Fruit fly (Drosophila melanogaster): ENCODE data around the gene CG31810.
A peak's percentile ranks its signal among the peaks of the same experiment; 100 is the strongest.

CG31810 gene

dm6 chr2L:16819714-16820113 is 32.5 kb downstream of the CG31810 start (continued):
- TF ChIP-seq amos (GFP tag; IDR thresholded peaks at IDR 0.05; ENCODE audit: partially characterized antibody) (no peak), Max (GFP tag; optimal IDR thresholded peaks at IDR 0.05) (no peak), Ptx1 (GFP tag; IDR thresholded peaks at IDR 0.05) (no peak), unpg (GFP tag; optimal IDR thresholded peaks at IDR 0.05) (peak; percentile 50), knrl (GFP tag; IDR thresholded peaks at IDR 0.05; ENCODE audit: partially characterized antibody) (no peak), Atf3 (GFP tag; optimal IDR thresholded peaks at IDR 0.05) (no peak), lab (GFP tag; optimal IDR thresholded peaks at IDR 0.05) (peak; percentile 44), CG6791 (GFP tag; IDR thresholded peaks at IDR 0.05; ENCODE audit: partially characterized antibody) (no peak), Lim3 (GFP tag; IDR thresholded peaks at IDR 0.05) (no peak), Gug (GFP tag; IDR thresholded peaks at IDR 0.05) (no peak), prd (optimal IDR thresholded peaks at IDR 0.05) (no peak), prd (GFP tag; IDR thresholded peaks at IDR 0.05) (no peak), CG11085 (GFP tag; IDR thresholded peaks at IDR 0.05) (no peak), CG10274 (GFP tag; optimal IDR thresholded peaks at IDR 0.05) (no peak), hkb (optimal IDR thresholded peaks at IDR 0.05) (no peak), hkb (GFP tag; IDR thresholded peaks at IDR 0.05) (no peak), Ets65A (GFP tag) (no peak), dati (GFP tag; IDR thresholded peaks at IDR 0.05) (no peak), pfk (GFP tag; optimal IDR thresholded peaks at IDR 0.05) (peak; percentile 16), grn (GFP tag; optimal IDR thresholded peaks at IDR 0.05) (peak; percentile 32), CG32772 (GFP tag; IDR thresholded peaks at IDR 0.05) (no peak), ftz-f1 (GFP tag; optimal IDR thresholded peaks at IDR 0.05) (no peak), CG17568 (GFP tag; optimal IDR thresholded peaks at IDR 0.05) (peak; percentile 70), CG14441 (GFP tag; IDR thresholded peaks at IDR 0.05) (no peak), CG34224 (GFP tag; IDR thresholded peaks at IDR 0.05; ENCODE audit: partially characterized antibody) (no peak), CG6254 (GFP tag; optimal IDR thresholded peaks at IDR 0.05) (no peak), CG7839 (tag; optimal IDR thresholded peaks at IDR 0.05) (no peak), sima (GFP tag; optimal IDR thresholded peaks at IDR 0.05) (no peak), tx (GFP tag; optimal IDR thresholded peaks at IDR 0.05) (no peak), B-H1 (GFP tag; IDR thresholded peaks at IDR 0.05) (no peak), Hey (tag; optimal IDR thresholded peaks at IDR 0.05) (peak; percentile 30), Deaf1 (tag; optimal IDR thresholded peaks at IDR 0.05) (no peak), maf-S (GFP tag; optimal IDR thresholded peaks at IDR 0.05) (no peak), CG2129 (GFP tag; IDR thresholded peaks at IDR 0.05; ENCODE audit: partially characterized antibody) (no peak), ttk (GFP tag; IDR thresholded peaks at IDR 0.05) (no peak), Asciz (GFP tag; optimal IDR thresholded peaks at IDR 0.05) (no peak), CG9215 (GFP tag; IDR thresholded peaks at IDR 0.05) (no peak), Doc2 (GFP tag; IDR thresholded peaks at IDR 0.05) (no peak), CG9727 (GFP tag; optimal IDR thresholded peaks at IDR 0.05) (no peak), Dbx (GFP tag; IDR thresholded peaks at IDR 0.05) (no peak), Rfx (GFP tag; IDR thresholded peaks at IDR 0.05) (no peak), wor (GFP tag; IDR thresholded peaks at IDR 0.05) (no peak), CG3281 (GFP tag; optimal IDR thresholded peaks at IDR 0.05) (peak; percentile 65), fd102C (GFP tag; optimal IDR thresholded peaks at IDR 0.05) (no peak), CG17612 (GFP tag; IDR thresholded peaks at IDR 0.05) (no peak), gfzf (GFP tag; optimal IDR thresholded peaks at IDR 0.05) (no peak), CG1832 (GFP tag; optimal IDR thresholded peaks at IDR 0.05) (no peak), CG17328 (GFP tag; IDR thresholded peaks at IDR 0.05) (no peak), lola (GFP tag; optimal IDR thresholded peaks at IDR 0.05) (no peak), stc (GFP tag; IDR thresholded peaks at IDR 0.05) (no peak), sob (GFP tag; IDR thresholded peaks at IDR 0.05) (no peak), pan (optimal IDR thresholded peaks at IDR 0.05) (no peak), pan (GFP tag; optimal IDR thresholded peaks at IDR 0.05 in 1 of 2, IDR thresholded peaks at IDR 0.05 in 1 of 2) (no peak)
